Worm (Caenorhabditis elegans) whole organism, L2 larva: Measurements from ENCODE around the gene erd-2.1.
"Not testable (repeated sequence)": the region's sequence is repeated elsewhere in the genome, so short reads cannot be mapped to it uniquely, and the experiment has no call there.

Experiments
- nhr-11 ChIP-seq: fragments of 150-350 bp; optimal IDR thresholded peaks from 2 replicates; lab custom pipeline; 2014; ENCODE audit warnings: missing biosample characterization, missing genetic modification characterization
- nhr-12 ChIP-seq: fragments of 150-350 bp; optimal IDR thresholded peaks from 2 replicates; lab custom pipeline; 2014; ENCODE audit warnings: missing biosample characterization, missing genetic modification characterization
- sma-9 ChIP-seq, 2 experiments: fragments of 150-350 bp in 1 of 2; sonication (generic microtip) in 1 of 2; optimal IDR thresholded peaks; 2 replicates each; lab custom pipeline; 2014 to 2016; ENCODE audit warnings: missing genetic modification characterization in 2 of 2, mild to moderate bottlenecking in 1 of 2, missing biosample characterization in 1 of 2, missing compliant biosample characterization in 1 of 2, missing genetic modification reagents in 1 of 2, moderate library complexity in 1 of 2

DNA sequence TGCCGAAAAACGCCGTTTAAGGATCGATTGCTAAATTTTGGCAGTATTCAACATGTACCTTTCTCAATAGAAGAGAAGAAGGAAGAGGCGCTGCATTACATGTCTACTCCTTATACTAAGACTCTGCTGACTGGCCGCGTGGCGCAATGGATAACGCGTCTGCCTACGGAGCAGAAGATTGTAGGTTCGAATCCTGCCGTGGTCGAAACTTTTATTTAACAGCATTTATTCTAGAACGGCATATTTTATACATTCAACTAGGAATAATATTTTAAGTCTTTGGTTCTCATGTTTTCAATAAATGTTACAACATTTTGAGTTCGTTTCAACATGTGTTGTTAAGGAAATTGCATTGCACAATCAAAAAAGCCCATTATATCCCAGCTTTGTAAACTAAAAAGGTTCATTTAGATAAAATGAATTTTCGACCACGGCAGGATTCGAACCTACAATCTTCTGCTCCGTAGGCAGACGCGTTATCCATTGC is 26.0 kb downstream of the erd-2.1 start:
- TF ChIP-seq sma-9 (GFP tag; optimal IDR thresholded peaks at IDR 0.05; lab: Kevin White, UChicago) (peak; percentile 79), nhr-11 (tag; lab: Kevin White, UChicago) (peak; percentile 19)
- TF ChIP-seq sma-9 (tag; optimal IDR thresholded peaks at IDR 0.05; lab: Kevin White, UChicago); nhr-12 (tag; lab: Kevin White, UChicago): not testable (repeated sequence)
